Fruit fly (Drosophila melanogaster): Measurements from ENCODE around the gene CG13004.
A peak's percentile ranks its signal among the peaks of the same experiment; 100 is the strongest.

CG13004 gene

DNA sequence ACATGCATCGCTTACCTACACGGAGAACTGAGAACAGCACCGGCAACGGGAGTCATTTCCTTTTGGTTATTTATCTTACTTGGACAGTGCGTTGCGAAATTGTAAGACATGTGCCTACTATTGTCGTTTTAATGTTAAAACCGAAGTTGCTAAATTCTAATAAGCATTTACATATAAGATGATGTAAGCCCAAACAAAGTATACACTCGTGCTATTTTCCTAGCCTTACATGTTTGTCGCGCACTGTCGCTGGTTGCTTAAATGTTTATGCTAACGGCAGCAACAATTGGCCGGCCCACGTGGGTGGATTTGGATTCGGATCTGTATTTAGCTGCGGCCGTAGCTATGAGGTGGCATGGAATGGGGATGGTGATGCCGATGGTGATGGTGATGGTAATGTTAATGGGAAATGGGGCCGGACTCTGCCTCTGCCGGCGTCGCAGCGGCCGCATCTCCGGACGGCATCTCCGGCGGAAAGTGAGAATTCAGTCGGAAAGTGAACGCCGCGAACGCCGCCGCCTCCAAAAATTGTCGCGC is 24.0 kb downstream of the CG13004 start, which contains the start of gene CG4829 (continued):
- peak; percentile 77 for TF ChIP-seq run (tag; optimal IDR thresholded peaks at IDR 0.05)
- TF ChIP-seq CG7556 (GFP tag; optimal IDR thresholded peaks at IDR 0.05) = peak; percentile 81
- TF ChIP-seq Bdp1 (GFP tag; optimal IDR thresholded peaks at IDR 0.05) = peak; percentile 65
- TF ChIP-seq Xrp1 (GFP tag; IDR thresholded peaks at IDR 0.05) = peak; percentile 87
- no peak for TF ChIP-seq Dref (GFP tag; IDR thresholded peaks at IDR 0.05)
- TF ChIP-seq pum (GFP tag; optimal IDR thresholded peaks at IDR 0.05) = peak; percentile 83
- peak; percentile 1 for TF ChIP-seq Hmx (GFP tag; optimal IDR thresholded peaks at IDR 0.05)
- peak; percentile 43 for TF ChIP-seq CG10431 (GFP tag; optimal IDR thresholded peaks at IDR 0.05)
- no peak for TF ChIP-seq hbn (GFP tag; IDR thresholded peaks at IDR 0.05; ENCODE audit: partially characterized antibody)
- peak; percentile 40 for TF ChIP-seq tup (GFP tag; optimal IDR thresholded peaks at IDR 0.05)
- TF ChIP-seq CG11093 (GFP tag; IDR thresholded peaks at IDR 0.05) = peak; percentile 61; the same call in 1 of the 3 replicates
- TF ChIP-seq CG12155 (GFP tag; optimal IDR thresholded peaks at IDR 0.05) = peak; percentile 70
- no peak for TF ChIP-seq prd (optimal IDR thresholded peaks at IDR 0.05)
- TF ChIP-seq prd (GFP tag; IDR thresholded peaks at IDR 0.05) = peak; percentile 90
- peak; percentile 79 for TF ChIP-seq klu (GFP tag; IDR thresholded peaks at IDR 0.05)
- peak; percentile 66 for TF ChIP-seq CG13123 (GFP tag; optimal IDR thresholded peaks at IDR 0.05)
- peak; percentile 75 for TF ChIP-seq B-H2 (GFP tag; optimal IDR thresholded peaks at IDR 0.05)
- TF ChIP-seq CG8944 (GFP tag; optimal IDR thresholded peaks at IDR 0.05) = peak; percentile 79
- TF ChIP-seq Bteb2 (GFP tag; optimal IDR thresholded peaks at IDR 0.05) = peak; percentile 84
- no peak for TF ChIP-seq vnd (GFP tag; IDR thresholded peaks at IDR 0.05; ENCODE audit: partially characterized antibody)
- peak; percentile 64 for TF ChIP-seq CG14667 (GFP tag; IDR thresholded peaks at IDR 0.05)
- TF ChIP-seq CG1233 (GFP tag; optimal IDR thresholded peaks at IDR 0.05) = peak; percentile 85
- TF ChIP-seq emc (GFP tag; optimal IDR thresholded peaks at IDR 0.05) = peak; percentile 65
- TF ChIP-seq CG9797 (GFP tag; optimal IDR thresholded peaks at IDR 0.05) = no peak
- no peak for TF ChIP-seq pita (GFP tag; optimal IDR thresholded peaks at IDR 0.05)
- TF ChIP-seq knrl (GFP tag; IDR thresholded peaks at IDR 0.05; ENCODE audit: partially characterized antibody) = no peak
- peak; percentile 82 for TF ChIP-seq CG5953 (GFP tag; IDR thresholded peaks at IDR 0.05)
- peak; percentile 52 for TF ChIP-seq CG18011 (GFP tag; optimal IDR thresholded peaks at IDR 0.05)
- TF ChIP-seq CG17612 (GFP tag; IDR thresholded peaks at IDR 0.05) = peak; percentile 72; the same call in 1 of the 2 replicates
- peak; percentile 79 for TF ChIP-seq CG17912 (GFP tag; optimal IDR thresholded peaks at IDR 0.05)
- peak; percentile 77 for TF ChIP-seq CG2875 (GFP tag; optimal IDR thresholded peaks at IDR 0.05)
- TF ChIP-seq CG43689 (GFP tag; IDR thresholded peaks at IDR 0.05) = peak; percentile 70
- peak; percentile 91 for TF ChIP-seq NfI (GFP tag; optimal IDR thresholded peaks at IDR 0.05)
- peak; percentile 86 for TF ChIP-seq CrebB (tag; optimal IDR thresholded peaks at IDR 0.05)
- TF ChIP-seq wdn (GFP tag; IDR thresholded peaks at IDR 0.05) = peak; percentile 70; the same call in 1 of the 2 replicates
- peak; percentile 79 for TF ChIP-seq CG12104 (GFP tag; optimal IDR thresholded peaks at IDR 0.05)
- peak; percentile 85 for TF ChIP-seq CG33213 (GFP tag; optimal IDR thresholded peaks at IDR 0.05)
- peak; percentile 91 for TF ChIP-seq gem (tag; optimal IDR thresholded peaks at IDR 0.05)
- peak; percentile 84 for TF ChIP-seq CG9932 (GFP tag; IDR thresholded peaks at IDR 0.05)
- TF ChIP-seq Adf1 (GFP tag; IDR thresholded peaks at IDR 0.05) = peak; percentile 40
- peak; percentile 56; the same call in 1 of the 2 replicates for TF ChIP-seq toy (GFP tag; IDR thresholded peaks at IDR 0.05)
- TF ChIP-seq Ets97D (GFP tag; optimal IDR thresholded peaks at IDR 0.05) = peak; percentile 61
- TF ChIP-seq dan (GFP tag; IDR thresholded peaks at IDR 0.05) = no peak
- TF ChIP-seq cas (GFP tag; IDR thresholded peaks at IDR 0.05) = 0 out of 2 replicates have a peak, but pooled peaks have one; percentile 25
- TF ChIP-seq CG15269 (tag; optimal IDR thresholded peaks at IDR 0.05) = peak; percentile 93
- TF ChIP-seq CG4282 (GFP tag; optimal IDR thresholded peaks at IDR 0.05) = peak; percentile 71
- peak; percentile 63 for TF ChIP-seq dmrt11E (tag; optimal IDR thresholded peaks at IDR 0.05)
- TF ChIP-seq HLH3B (GFP tag; IDR thresholded peaks at IDR 0.05) = peak; percentile 93
- TF ChIP-seq sisA (GFP tag; IDR thresholded peaks at IDR 0.05) = peak; percentile 92
- no peak for TF ChIP-seq fru (optimal IDR thresholded peaks at IDR 0.05)
- TF ChIP-seq CG4707 (GFP tag; optimal IDR thresholded peaks at IDR 0.05) = peak; percentile 74

All from whole organism, embryonic.